Worm (Caenorhabditis elegans): ENCODE measurements around the gene gnrr-5.

gnrr-5 gene

ce11 chrV:4410643-4411042 lies 43.9 kb downstream of the gnrr-5 start, which contains the start of gene Y47D7A.3:
Gene Y47D7A.3, plus strand, starts transcription at chrV:4410943.
- TF ChIP-seq hlh-1 (tag; optimal IDR thresholded peaks at IDR 0.05): no peak
- TF ChIP-seq sptf-1 (tag; optimal IDR thresholded peaks at IDR 0.05): no peak
- TF ChIP-seq mep-1 (tag; optimal IDR thresholded peaks at IDR 0.05): no peak
- TF ChIP-seq cnd-1 (tag; optimal IDR thresholded peaks at IDR 0.05): no peak
- TF ChIP-seq nhr-237 (tag; optimal IDR thresholded peaks at IDR 0.05): no peak
- TF ChIP-seq flh-1 (GFP tag; optimal IDR thresholded peaks at IDR 0.05): no peak
- TF ChIP-seq sem-2 (GFP tag; optimal IDR thresholded peaks at IDR 0.05): no peak
- TF ChIP-seq nhr-28 (tag; optimal IDR thresholded peaks at IDR 0.05): no peak
- no peak for TF ChIP-seq bed-3 (GFP tag; optimal IDR thresholded peaks at IDR 0.05)
- no peak for TF ChIP-seq ceh-43 (GFP tag; optimal IDR thresholded peaks at IDR 0.05)
- TF ChIP-seq nhr-76 (tag; optimal IDR thresholded peaks at IDR 0.05): no peak

DNA sequence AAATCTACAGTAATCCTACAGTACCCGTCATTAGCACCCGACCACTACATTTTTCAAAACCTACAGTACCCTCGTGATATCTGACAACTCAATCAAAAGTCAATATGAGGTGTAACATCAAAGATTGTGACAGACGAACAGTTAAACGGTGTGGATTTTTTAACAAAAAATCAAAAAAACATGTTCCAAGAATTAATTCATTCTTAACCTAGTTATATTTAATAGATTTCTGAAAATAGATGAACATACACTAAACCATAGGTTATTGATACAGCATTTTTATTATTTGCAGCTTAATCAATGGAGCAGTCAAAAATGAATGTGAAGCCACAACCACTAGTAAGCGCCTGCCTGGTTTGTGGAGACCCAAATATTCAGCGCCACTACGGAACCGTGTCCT lies 47.0 kb downstream of the gnrr-5 start, which contains the start of gene nhr-118:
Gene nhr-118 (plus strand): TSS at position 301 of the 400 bp plus-strand sequence.
- TF ChIP-seq ces-1 (GFP tag; optimal IDR thresholded peaks at IDR 0.05) (no peak), drap-1 (GFP tag; optimal IDR thresholded peaks at IDR 0.05) (no peak), ceh-43 (GFP tag; optimal IDR thresholded peaks at IDR 0.05) (no peak), blmp-1 (tag; optimal IDR thresholded peaks at IDR 0.05) (no peak), flh-1 (GFP tag; optimal IDR thresholded peaks at IDR 0.05) (no peak), unc-39 (tag; optimal IDR thresholded peaks at IDR 0.05) (no peak), bed-3 (GFP tag; optimal IDR thresholded peaks at IDR 0.05) (no peak), tbx-8 (GFP tag; optimal IDR thresholded peaks at IDR 0.05) (no peak), cnd-1 (tag; optimal IDR thresholded peaks at IDR 0.05) (no peak), lin-13 (tag; optimal IDR thresholded peaks at IDR 0.05) (no peak), nhr-12 (tag; optimal IDR thresholded peaks at IDR 0.05) (no peak), hlh-1 (tag; optimal IDR thresholded peaks at IDR 0.05) (no peak), sem-2 (GFP tag; optimal IDR thresholded peaks at IDR 0.05) (no peak), ham-2 (GFP tag; optimal IDR thresholded peaks at IDR 0.05) (no peak), ztf-11 (tag; optimal IDR thresholded peaks at IDR 0.05) (no peak), lin-32 (GFP tag; optimal IDR thresholded peaks at IDR 0.05) (no peak), snpc-4 (tag; optimal IDR thresholded peaks at IDR 0.05) (no peak), pha-4 (tag; optimal IDR thresholded peaks at IDR 0.05) (no peak), ceh-39 (tag; optimal IDR thresholded peaks at IDR 0.05) (no peak), elt-1 (tag; optimal IDR thresholded peaks at IDR 0.05; ENCODE audit: borderline replicate concordance, insufficient read depth) (no peak)

DNA sequence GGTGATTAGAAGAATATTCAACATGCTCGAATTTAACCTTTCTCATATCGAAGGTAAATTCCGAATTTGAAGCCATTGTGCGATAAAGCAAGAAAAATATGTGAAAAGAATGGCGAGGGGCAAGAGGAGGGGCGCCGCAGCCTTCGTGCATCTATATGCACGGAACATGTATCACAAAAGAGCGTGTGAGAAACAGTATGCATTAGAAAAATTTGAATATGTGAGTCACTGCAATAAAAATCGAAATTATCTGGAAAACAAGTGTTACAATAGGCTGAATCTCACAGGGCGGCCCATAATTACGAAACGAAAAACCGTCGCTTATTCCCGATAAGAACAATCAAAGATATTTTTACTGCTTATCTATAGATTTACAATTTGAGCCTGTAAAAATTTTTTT lies 52.7 kb downstream of the gnrr-5 start, which contains the start of gene F13A2.5:
Gene F13A2.5 (minus strand): TSS at position 101 of the 400 bp plus-strand sequence.
- no peak for TF ChIP-seq pha-4 (tag; optimal IDR thresholded peaks at IDR 0.05)
- no peak for TF ChIP-seq ceh-39 (tag; optimal IDR thresholded peaks at IDR 0.05)
- no peak for TF ChIP-seq bed-3 (GFP tag; optimal IDR thresholded peaks at IDR 0.05)
- TF ChIP-seq nhr-237 (tag; optimal IDR thresholded peaks at IDR 0.05): no peak

Data from whole organism, mixed stage, embryonic.